Fruit fly (Drosophila melanogaster): ENCODE data around the gene pygo.

DNA sequence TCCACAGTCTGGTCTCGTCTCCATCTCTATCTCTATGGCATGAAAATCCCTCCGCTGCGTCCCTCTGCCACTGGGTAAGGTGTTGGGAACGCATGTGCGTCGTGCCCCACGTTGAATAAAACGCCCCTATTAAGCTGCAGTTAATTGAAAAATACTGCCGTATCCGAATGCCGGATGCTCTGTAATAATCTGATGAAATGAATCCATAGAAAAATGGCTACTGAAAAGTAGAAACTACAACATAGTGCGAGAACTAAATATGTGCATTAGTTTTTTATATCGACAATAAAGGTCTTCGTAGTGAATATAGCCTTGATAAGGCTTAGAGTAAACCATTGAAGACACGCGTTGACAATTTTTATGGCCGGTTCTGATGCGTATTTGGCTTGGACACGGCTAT lies 13.8 kb downstream of the pygo start:
- TF ChIP-seq psq (GFP tag; optimal IDR thresholded peaks at IDR 0.05) (no peak), pan (optimal IDR thresholded peaks at IDR 0.05) (no peak), Hr83 (GFP tag; optimal IDR thresholded peaks at IDR 0.05; ENCODE audit: poor library complexity, severe bottlenecking) (no peak), Abd-B (GFP tag; optimal IDR thresholded peaks at IDR 0.05) (no peak), Myc (optimal IDR thresholded peaks at IDR 0.05) (no peak), Vsx2 (GFP tag; optimal IDR thresholded peaks at IDR 0.05; ENCODE audit: partially characterized antibody) (no peak), Jra (GFP tag; optimal IDR thresholded peaks at IDR 0.05) (no peak), br (GFP tag; optimal IDR thresholded peaks at IDR 0.05) (no peak), tai (GFP tag; optimal IDR thresholded peaks at IDR 0.05) (no peak), woc (GFP tag; optimal IDR thresholded peaks at IDR 0.05) (no peak), jim (GFP tag; optimal IDR thresholded peaks at IDR 0.05) (no peak)
